Worm (Caenorhabditis elegans) whole organism, L2 larva: ENCODE results near the gene F13E9.11.

ENCODE experiments used
- C34F6.9 ChIP-seq: fragments of 150-350 bp; optimal IDR thresholded peaks from 2 replicates; lab custom pipeline; 2014; ENCODE audit warnings: missing biosample characterization, missing genetic modification characterization
- F13H6.1 ChIP-seq: sonication (generic microtip); optimal IDR thresholded peaks from 2 replicates; lab custom pipeline; 2016; ENCODE audit warnings: missing genetic modification characterization, missing compliant biosample characterization
- ZK546.5 ChIP-seq: sonication (generic microtip); optimal IDR thresholded peaks from 2 replicates; lab custom pipeline; 2017; ENCODE audit warnings: missing biosample characterization, missing genetic modification characterization
- alr-1 ChIP-seq: fragments of 150-350 bp; optimal IDR thresholded peaks from 2 replicates; lab custom pipeline; 2014; ENCODE audit warnings: missing biosample characterization, missing genetic modification characterization
- aly-2 ChIP-seq: fragments of 150-350 bp; optimal IDR thresholded peaks from 2 replicates; lab custom pipeline; 2014; ENCODE audit warnings: missing biosample characterization, missing genetic modification characterization
- blmp-1 ChIP-seq: sonication (generic microtip); optimal IDR thresholded peaks from 2 replicates; lab custom pipeline; 2017; ENCODE audit warnings: missing genetic modification characterization, mild to moderate bottlenecking, missing compliant biosample characterization, antibody characterized with exemption, moderate library complexity; ENCODE audit not compliant: insufficient read depth
- ceh-82 ChIP-seq: fragments of 150-350 bp; optimal IDR thresholded peaks from 2 replicates; lab custom pipeline; 2014; ENCODE audit warnings: missing biosample characterization, missing genetic modification characterization
- crh-2 ChIP-seq: sonication (generic microtip); optimal IDR thresholded peaks from 2 replicates; lab custom pipeline; 2017; ENCODE audit warnings: missing biosample characterization, missing genetic modification characterization
- dmd-4 ChIP-seq: sonication (generic microtip); optimal IDR thresholded peaks from 2 replicates; lab custom pipeline; 2017; ENCODE audit warnings: missing biosample characterization, missing genetic modification characterization
- egl-27 ChIP-seq: sonication (generic microtip); optimal IDR thresholded peaks from 3 replicates; lab custom pipeline; 2017; ENCODE audit warnings: missing biosample characterization, missing genetic modification reagents, missing genetic modification characterization
- elt-3 ChIP-seq: sonication (generic microtip); optimal IDR thresholded peaks from 2 replicates; lab custom pipeline; 2017; ENCODE audit warnings: missing biosample characterization, missing genetic modification characterization
- fos-1 ChIP-seq: fragments of 150-350 bp; optimal IDR thresholded peaks from 2 replicates; lab custom pipeline; 2014; ENCODE audit warnings: missing biosample characterization, missing genetic modification characterization
- gmeb-1 ChIP-seq: fragments of 150-350 bp; optimal IDR thresholded peaks from 2 replicates; lab custom pipeline; 2014; ENCODE audit warnings: missing biosample characterization, missing genetic modification characterization
- lin-13 ChIP-seq: fragments of 150-350 bp; optimal IDR thresholded peaks from 2 replicates; lab custom pipeline; 2014; ENCODE audit warnings: missing biosample characterization, missing genetic modification reagents, missing genetic modification characterization
- lin-39 ChIP-seq: fragments of 150-350 bp; optimal IDR thresholded peaks from 2 replicates; lab custom pipeline; 2014; ENCODE audit warnings: missing biosample characterization, missing genetic modification reagents, missing genetic modification characterization
- mab-5 ChIP-seq: fragments of 150-350 bp; optimal IDR thresholded peaks from 2 replicates; lab custom pipeline; 2014; ENCODE audit warnings: missing biosample characterization, missing genetic modification characterization
- nhr-12 ChIP-seq: fragments of 150-350 bp; optimal IDR thresholded peaks from 2 replicates; lab custom pipeline; 2014; ENCODE audit warnings: missing biosample characterization, missing genetic modification characterization
- nhr-129 ChIP-seq: fragments of 150-350 bp; optimal IDR thresholded peaks from 2 replicates; lab custom pipeline; 2014; ENCODE audit warnings: missing biosample characterization, missing genetic modification characterization
- nhr-21 ChIP-seq: fragments of 150-350 bp; optimal IDR thresholded peaks from 2 replicates; lab custom pipeline; 2014; ENCODE audit warnings: missing biosample characterization, missing genetic modification characterization
- nhr-237 ChIP-seq: fragments of 150-350 bp; optimal IDR thresholded peaks from 2 replicates; lab custom pipeline; 2014; ENCODE audit warnings: missing biosample characterization, missing genetic modification characterization
- nhr-25 ChIP-seq: fragments of 150-350 bp; sonication (generic microtip); optimal IDR thresholded peaks from 3 replicates; lab custom pipeline; 2014; ENCODE audit warnings: missing biosample characterization, missing genetic modification characterization
- nhr-6 ChIP-seq: fragments of 150-350 bp; optimal IDR thresholded peaks from 2 replicates; lab custom pipeline; 2014; ENCODE audit warnings: missing biosample characterization, missing genetic modification characterization
- nhr-77 ChIP-seq: fragments of 150-350 bp; optimal IDR thresholded peaks from 2 replicates; lab custom pipeline; 2014; ENCODE audit warnings: missing biosample characterization, missing genetic modification characterization
- peb-1 ChIP-seq: fragments of 150-350 bp; optimal IDR thresholded peaks from 2 replicates; lab custom pipeline; 2014; ENCODE audit warnings: missing biosample characterization, missing genetic modification characterization
- sem-4 ChIP-seq: fragments of 150-350 bp; optimal IDR thresholded peaks from 2 replicates; lab custom pipeline; 2014; ENCODE audit warnings: missing biosample characterization, missing genetic modification reagents, missing genetic modification characterization
- skn-1 ChIP-seq: sonication (generic microtip); optimal IDR thresholded peaks from 2 replicates; lab custom pipeline; 2017; ENCODE audit warnings: missing biosample characterization, missing genetic modification characterization
- sma-3 ChIP-seq: sonication (generic microtip); optimal IDR thresholded peaks from 2 replicates; lab custom pipeline; 2016; ENCODE audit warnings: missing genetic modification reagents, missing genetic modification characterization, missing compliant biosample characterization
- sma-9 ChIP-seq, 2 experiments: fragments of 150-350 bp in 1 of 2; sonication (generic microtip) in 1 of 2; optimal IDR thresholded peaks; 2 replicates each; lab custom pipeline; 2014 to 2016; ENCODE audit warnings: missing genetic modification characterization in 2 of 2, mild to moderate bottlenecking in 1 of 2, missing biosample characterization in 1 of 2, missing compliant biosample characterization in 1 of 2, missing genetic modification reagents in 1 of 2, moderate library complexity in 1 of 2
- snpc-4 ChIP-seq: fragments of 150-350 bp; optimal IDR thresholded peaks from 2 replicates; lab custom pipeline; 2014; ENCODE audit warnings: missing biosample characterization, missing genetic modification characterization
- zag-1 ChIP-seq: fragments of 150-350 bp; optimal IDR thresholded peaks from 2 replicates; lab custom pipeline; 2014; ENCODE audit warnings: missing biosample characterization, missing genetic modification characterization
- ztf-11 ChIP-seq: sonication (generic microtip); optimal IDR thresholded peaks from 2 replicates; lab custom pipeline; 2017; ENCODE audit warnings: missing biosample characterization, missing genetic modification characterization

Gene F13E9.11

DNA sequence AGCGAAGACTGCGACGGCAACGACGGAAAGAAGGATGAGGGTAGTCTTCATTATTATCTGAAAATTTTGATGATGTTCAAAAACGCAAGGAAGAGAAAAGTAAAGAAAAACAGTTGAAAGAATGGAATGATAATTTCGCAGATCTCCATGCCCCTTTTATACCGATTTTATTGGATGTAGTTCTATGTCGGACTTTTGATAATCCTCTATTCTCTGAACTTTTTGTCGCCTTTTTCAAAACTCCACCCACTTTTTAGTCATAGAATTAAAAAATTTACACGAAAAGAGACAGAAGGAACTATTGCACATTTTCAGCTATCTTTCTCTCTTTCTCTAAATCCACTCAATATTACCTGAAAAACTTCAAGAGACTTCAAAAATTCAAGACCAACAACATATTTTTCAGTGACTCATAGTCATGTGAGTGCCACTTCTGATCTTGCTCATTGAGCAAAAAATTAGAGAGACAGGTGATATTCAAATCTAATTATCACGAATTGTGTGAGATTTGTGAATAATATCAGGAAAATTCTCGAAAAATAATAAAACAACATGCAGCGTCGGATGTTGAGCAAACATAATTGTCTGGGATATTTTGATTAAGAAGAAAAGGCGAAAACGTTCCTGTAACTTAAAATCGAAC is 21.0 kb upstream of the F13E9.11 start, which contains the start of gene F13E9.15:
Gene F13E9.15 (minus strand): TSS at position 51 of the 643 bp plus-strand sequence.
- TF ChIP-seq snpc-4 (tag; lab: Kevin White, UChicago) (no peak), fos-1 (tag; lab: Kevin White, UChicago) (no peak), F13H6.1 (no peak), lin-13 (GFP tag; lab: Kevin White, UChicago) (no peak), ztf-11 (tag; lab: Kevin White, UChicago) (no peak), nhr-12 (tag; lab: Kevin White, UChicago) (no peak), C34F6.9 (no peak)

ce11 chrIV:10887285-10887684 is 18.4 kb upstream of the F13E9.11 start, which contains the start of gene F13E9.16:
Gene F13E9.16, minus strand, starts transcription at chrIV:10887385.
- TF ChIP-seq nhr-21 (tag; lab: Kevin White, UChicago) = no peak
- no peak for TF ChIP-seq blmp-1 (tag; lab: Kevin White, UChicago)
- no peak for TF ChIP-seq aly-2 (tag; lab: Kevin White, UChicago)
- no peak for TF ChIP-seq nhr-237 (tag; lab: Kevin White, UChicago)
- TF ChIP-seq dmd-4 (tag; lab: Kevin White, UChicago) = no peak
- TF ChIP-seq alr-1 (tag; lab: Kevin White, UChicago) = no peak
- TF ChIP-seq nhr-129 (tag; lab: Kevin White, UChicago) = no peak
- TF ChIP-seq ceh-82 (tag; lab: Kevin White, UChicago) = no peak
- TF ChIP-seq gmeb-1 (tag; lab: Kevin White, UChicago) = no peak
- TF ChIP-seq crh-2 (tag; lab: Kevin White, UChicago) = no peak
- no peak for TF ChIP-seq sma-3 (GFP tag; lab: Kevin White, UChicago)

DNA sequence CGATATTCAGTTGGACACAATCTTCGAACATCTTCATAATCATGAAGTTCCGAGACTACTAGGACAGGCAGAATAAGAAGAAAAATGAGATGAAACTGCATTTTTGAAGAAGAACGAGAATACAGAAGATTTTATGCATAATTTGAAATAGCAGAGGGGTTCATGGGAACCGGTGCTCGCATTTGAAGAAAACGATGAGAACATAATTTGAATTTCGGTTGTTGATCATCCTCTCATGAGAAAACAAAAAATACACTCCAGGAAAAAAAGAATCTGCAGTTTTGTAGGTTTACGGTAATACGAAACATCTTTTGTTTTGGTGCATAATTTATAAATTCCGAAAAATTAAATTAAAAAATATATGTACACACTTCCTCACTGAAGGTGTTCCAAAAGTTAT is 17.0 kb upstream of the F13E9.11 start, which contains the start of gene srlf-11:
Gene srlf-11 (minus strand): TSS at position 101 of the 400 bp plus-strand sequence.
- TF ChIP-seq egl-27 (tag; lab: Kevin White, UChicago) (no peak), lin-39 (no peak), mab-5 (tag; lab: Kevin White, UChicago) (no peak), nhr-77 (tag; lab: Kevin White, UChicago) (no peak), fos-1 (tag; lab: Kevin White, UChicago) (no peak), C34F6.9 (no peak), alr-1 (tag; lab: Kevin White, UChicago) (no peak), gmeb-1 (tag; lab: Kevin White, UChicago) (no peak), F13H6.1 (no peak), nhr-21 (tag; lab: Kevin White, UChicago) (no peak), elt-3 (tag; lab: Kevin White, UChicago) (no peak), blmp-1 (tag; lab: Kevin White, UChicago) (no peak), skn-1 (tag; lab: Kevin White, UChicago) (no peak), zag-1 (tag; lab: Kevin White, UChicago) (no peak), sem-4 (tag; lab: Kevin White, UChicago) (no peak)

DNA sequence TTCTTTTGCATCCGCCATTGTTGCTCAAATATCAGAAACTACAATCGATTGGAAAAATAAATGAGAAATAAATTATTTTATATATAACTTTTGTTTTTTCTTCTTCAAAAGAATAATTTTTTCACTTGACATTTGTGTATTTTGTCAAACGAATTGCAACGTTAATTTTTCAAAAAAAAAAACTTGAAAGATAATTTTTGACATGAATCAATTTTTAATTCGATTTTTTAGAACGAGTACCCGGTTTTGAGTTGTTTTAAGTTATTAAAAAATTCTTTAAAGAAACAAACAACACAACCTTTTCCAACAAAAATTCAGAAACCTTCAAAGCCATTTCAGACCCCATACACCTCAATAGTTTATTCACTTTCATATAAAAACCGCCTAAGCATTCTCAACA is 15.3 kb upstream of the F13E9.11 start, which contains the start of gene F13E9.5:
Gene F13E9.5 (minus strand): TSS at position 101 of the 400 bp plus-strand sequence.
- TF ChIP-seq nhr-77 (tag; lab: Kevin White, UChicago) = no peak
- TF ChIP-seq lin-13 (GFP tag; lab: Kevin White, UChicago) = no peak
- TF ChIP-seq sma-3 (GFP tag; lab: Kevin White, UChicago) = no peak
- TF ChIP-seq ZK546.5 = no peak
- no peak for TF ChIP-seq nhr-21 (tag; lab: Kevin White, UChicago)
- TF ChIP-seq nhr-25 (tag; lab: Kevin White, UChicago) = no peak
- TF ChIP-seq peb-1 = no peak
- TF ChIP-seq dmd-4 (tag; lab: Kevin White, UChicago) = no peak
- no peak for TF ChIP-seq nhr-6 (tag; lab: Kevin White, UChicago)
- TF ChIP-seq, all 48 proteins: peak for 0

- TF ChIP-seq sma-9 (GFP tag; optimal IDR thresholded peaks at IDR 0.05; lab: Kevin White, UChicago) = peak; percentile 46
- no peak for TF ChIP-seq sma-9 (tag; optimal IDR thresholded peaks at IDR 0.05; lab: Kevin White, UChicago)
- TF ChIP-seq alr-1 (tag; lab: Kevin White, UChicago) = no peak
- TF ChIP-seq fos-1 (tag; lab: Kevin White, UChicago) = peak; percentile 24
Observed at ce11 chrIV:10881230-10881629, 12.3 kb upstream of the F13E9.11 start, which contains the start of gene F13E9.13. Gene F13E9.13, plus strand, starts transcription at chrIV:10881546.
